Worm (Caenorhabditis elegans): ENCODE results near the gene C16C8.27.

DNA sequence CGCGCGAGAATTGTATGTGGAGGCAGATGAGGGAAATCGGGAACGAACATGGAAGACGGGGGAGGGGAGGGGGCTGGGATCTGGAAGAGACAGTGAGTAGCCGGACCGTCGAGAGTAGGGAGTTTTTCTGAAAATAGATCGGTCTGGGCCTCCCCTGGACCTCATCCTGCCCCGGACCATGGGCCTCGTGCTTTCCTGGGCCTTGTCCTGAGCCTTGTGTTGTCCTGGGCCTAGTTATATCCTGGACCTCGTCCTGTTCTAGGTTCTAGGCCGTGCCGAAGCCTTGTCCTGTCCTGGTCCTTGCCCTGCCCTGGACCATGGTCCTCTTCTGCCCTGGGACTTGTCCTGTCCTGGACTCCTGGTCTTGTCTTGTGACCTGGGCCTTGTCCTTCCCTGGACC is 4.1 kb upstream of the C16C8.27 start:
- TF ChIP-seq ztf-11 (tag; optimal IDR thresholded peaks at IDR 0.05) (no peak), nfya-1 (tag; optimal IDR thresholded peaks at IDR 0.05; ENCODE audit: insufficient read depth) (no peak), tbx-2 (tag; optimal IDR thresholded peaks at IDR 0.05) (no peak), pha-4 (tag; optimal IDR thresholded peaks at IDR 0.05) (no peak), unc-39 (tag; optimal IDR thresholded peaks at IDR 0.05) (no peak), fkh-10 (GFP tag; optimal IDR thresholded peaks at IDR 0.05) (no peak)

Measured in whole organism, L3 larva.